Worm (Caenorhabditis elegans): ENCODE measurements around the gene F41G3.10.

DNA sequence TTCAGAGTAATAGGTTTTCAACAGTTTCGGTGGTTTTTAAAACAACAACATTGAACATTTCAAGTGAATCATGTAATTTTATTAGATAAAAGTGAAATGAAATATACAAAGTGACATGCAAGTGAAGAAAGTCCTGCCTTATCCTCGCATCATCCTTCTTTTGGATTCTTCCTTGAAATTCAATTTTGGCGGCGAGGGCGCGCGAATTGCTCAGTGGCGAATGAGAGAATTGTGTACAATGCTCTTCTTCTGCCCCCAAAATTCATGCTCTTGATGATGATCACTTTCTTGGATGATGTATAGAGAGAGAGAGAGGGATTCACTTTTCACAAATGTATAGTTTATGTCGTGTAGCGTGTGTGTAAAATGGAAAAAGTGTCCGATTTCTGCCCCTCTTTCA is 39.6 kb downstream of the F41G3.10 start:
- TF ChIP-seq ceh-13 (GFP tag; optimal IDR thresholded peaks at IDR 0.05): no peak
- TF ChIP-seq ama-1 (optimal IDR thresholded peaks at IDR 0.05): no peak
- no peak for TF ChIP-seq F13C5.2 (tag; optimal IDR thresholded peaks at IDR 0.05)
- no peak for TF ChIP-seq sea-1 (GFP tag; conservative IDR thresholded peaks at IDR 0.05)
- TF ChIP-seq tbx-11 (GFP tag; IDR thresholded peaks at IDR 0.05): no peak
- no peak for TF ChIP-seq hmg-4 (GFP tag; optimal IDR thresholded peaks at IDR 0.05)
- no peak for TF ChIP-seq flt-1 (GFP tag; IDR thresholded peaks at IDR 0.05)
- TF ChIP-seq B0310.2 (tag; optimal IDR thresholded peaks at IDR 0.05): no peak
- no peak for TF ChIP-seq scrt-1 (GFP tag; IDR thresholded peaks at IDR 0.05)
- no peak for TF ChIP-seq aly-1 (tag; optimal IDR thresholded peaks at IDR 0.05)
- no peak for TF ChIP-seq ets-7 (tag; optimal IDR thresholded peaks at IDR 0.05)

Data from whole organism, early embryonic.